Worm (Caenorhabditis elegans) whole organism, L1 larva: ENCODE data around the gene C42C1.3.

Experiments
- aly-2 ChIP-seq: fragments of 150-350 bp; optimal IDR thresholded peaks from 2 replicates; lab custom pipeline; 2014; ENCODE audit warnings: missing biosample characterization, missing genetic modification characterization
- efl-1 ChIP-seq, 4 experiments: fragments of 150-350 bp; optimal IDR thresholded peaks in 3 of 4; peaks in 1 of 4; 1 replicate in 1 of 4; 2 replicates in 3 of 4; lab custom pipeline; 2014; ENCODE audit warnings: missing biosample characterization in 2 of 4, missing genetic modification characterization in 2 of 4, missing genetic modification reagents in 2 of 4
- hpl-2 ChIP-seq: fragments of 150-350 bp; optimal IDR thresholded peaks from 2 replicates; lab custom pipeline; 2014; ENCODE audit warnings: missing biosample characterization, missing genetic modification reagents, missing genetic modification characterization
- nhr-237 ChIP-seq: fragments of 150-350 bp; optimal IDR thresholded peaks from 2 replicates; lab custom pipeline; 2014; ENCODE audit warnings: missing biosample characterization, missing genetic modification characterization
- snpc-4 ChIP-seq: fragments of 150-350 bp; optimal IDR thresholded peaks from 2 replicates; lab custom pipeline; 2014; ENCODE audit warnings: missing biosample characterization, missing genetic modification characterization

ce11 chrIV:12302885-12303284, 32.6 kb upstream of the C42C1.3 start:
- TF ChIP-seq nhr-237 = no peak
- TF ChIP-seq efl-1 (optimal IDR thresholded peaks at IDR 0.05; lab: Kevin White, UChicago) = no peak
- no peak for TF ChIP-seq efl-1 (GFP tag; optimal IDR thresholded peaks at IDR 0.05 in 1 of 2; lab: Kevin White, UChicago)
- TF ChIP-seq aly-2 (tag; lab: Kevin White, UChicago) = no peak
- TF ChIP-seq snpc-4 (tag; lab: Kevin White, UChicago) = no peak
- TF ChIP-seq hpl-2 (GFP tag; lab: Kevin White, UChicago) = no peak
